Worm (Caenorhabditis elegans) whole organism, late embryonic: ENCODE measurements around the gene nhr-31.
A peak's percentile ranks its signal among the peaks of the same experiment; 100 is the strongest.

Source experiments
- C08G9.2 ChIP-seq: sonication (generic microtip); optimal IDR thresholded peaks from 2 replicates; lab custom pipeline; 2016; ENCODE audit warnings: mild to moderate bottlenecking, missing genetic modification characterization, moderate library complexity, missing compliant biosample characterization
- T23F11.4 ChIP-seq: fragments of 200-800 bp; sonication (Bioruptor generic); optimal IDR thresholded peaks from 2 replicates; lab custom pipeline; 2018; ENCODE audit warnings: mild to moderate bottlenecking, missing genetic modification characterization, missing compliant biosample characterization
- ama-1 ChIP-seq: fragments of 150-350 bp; optimal IDR thresholded peaks from 2 replicates; lab custom pipeline; 2014
- dve-1 ChIP-seq: sonication (generic microtip); optimal IDR thresholded peaks from 2 replicates; lab custom pipeline; 2017; ENCODE audit warnings: antibody characterized with exemption, mild to moderate bottlenecking, missing genetic modification characterization, missing compliant biosample characterization
- nhr-11 ChIP-seq: fragments of 150-350 bp; optimal IDR thresholded peaks from 2 replicates; lab custom pipeline; 2014; ENCODE audit warnings: missing biosample characterization, missing genetic modification characterization
- nhr-232 ChIP-seq: sonication (generic microtip); optimal IDR thresholded peaks from 2 replicates; lab custom pipeline; 2016; ENCODE audit warnings: missing genetic modification characterization, missing compliant biosample characterization
- unc-86 ChIP-seq: sonication (generic microtip); optimal IDR thresholded peaks from 2 replicates; lab custom pipeline; 2016; ENCODE audit warnings: missing genetic modification characterization, missing compliant biosample characterization

DNA sequence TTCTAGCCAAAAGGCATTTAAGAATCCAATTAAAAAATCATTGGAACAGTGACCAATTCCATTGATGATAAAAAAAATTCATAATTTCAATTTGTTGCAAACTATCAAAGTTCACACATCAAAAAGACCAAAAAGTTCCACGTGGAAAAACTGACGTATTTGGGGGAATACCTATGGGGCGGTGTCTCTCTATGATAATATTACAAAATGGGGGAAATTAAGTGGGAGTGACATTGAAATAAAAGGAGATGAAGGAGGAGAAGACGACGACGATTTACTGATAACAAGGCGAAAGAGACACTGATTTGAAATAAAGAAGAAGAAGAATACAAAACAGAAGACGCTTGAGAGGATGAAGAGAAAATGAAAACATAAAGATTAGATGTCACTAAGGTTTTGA lies 3.0 kb downstream of the nhr-31 start:
- TF ChIP-seq nhr-11 (tag; lab: Kevin White, UChicago) (no peak), C08G9.2 (no peak), dve-1 (tag; lab: Kevin White, UChicago) (peak; percentile 5), ama-1 (no peak), unc-86 (no peak), nhr-232 (tag; lab: Kevin White, UChicago) (no peak), T23F11.4 (no peak)
